Worm (Caenorhabditis elegans) whole organism, young adult: ENCODE results near the gene T13C5.6.

Experiments used
- B0019.2 ChIP-seq: fragments of 200-800 bp; sonication (Bioruptor generic); conservative IDR thresholded peaks from 2 replicates; pipeline ENCODE4 v1.3.6; 2022; ENCODE audit warnings: missing genetic modification reagents, missing genetic modification characterization, missing compliant biosample characterization
- C06A6.2 ChIP-seq: fragments of 200-800 bp; sonication (Bioruptor generic); conservative IDR thresholded peaks from 2 replicates; pipeline ENCODE4 v1.3.6; 2022; ENCODE audit warnings: missing genetic modification characterization, missing compliant biosample characterization
- D2030.7 ChIP-seq: fragments of 200-800 bp; sonication (Bioruptor generic); IDR thresholded peaks from 2 replicates; pipeline ENCODE4 v1.3.6; 2022; ENCODE audit warnings: missing genetic modification reagents, missing genetic modification characterization, missing compliant biosample characterization
- F22D6.2 ChIP-seq: sonication (generic microtip); optimal IDR thresholded peaks from 2 replicates; lab custom pipeline; 2016; ENCODE audit warnings: mild to moderate bottlenecking, missing genetic modification characterization, missing compliant biosample characterization
- F33H1.4 ChIP-seq: fragments of 200-800 bp; sonication (Bioruptor generic); IDR thresholded peaks from 2 replicates; pipeline ENCODE4 v1.3.6; 2022; ENCODE audit warnings: missing genetic modification reagents, missing genetic modification characterization, missing compliant biosample characterization
- F52B5.7 ChIP-seq: sonication (generic microtip); optimal IDR thresholded peaks from 2 replicates; lab custom pipeline; 2016; ENCODE audit warnings: mild to moderate bottlenecking, missing genetic modification characterization, missing compliant biosample characterization
- F57A8.1 ChIP-seq: fragments of 200-800 bp; sonication (Bioruptor generic); optimal IDR thresholded peaks from 2 replicates; lab custom pipeline; 2018; ENCODE audit warnings: mild to moderate bottlenecking, missing genetic modification characterization, moderate library complexity, missing compliant biosample characterization
- T26A5.8 ChIP-seq: sonication (generic microtip); optimal IDR thresholded peaks from 2 replicates; lab custom pipeline; 2016; ENCODE audit warnings: missing genetic modification characterization, missing compliant biosample characterization
- Y53F4B.3 ChIP-seq: fragments of 200-800 bp; sonication (Bioruptor generic); IDR thresholded peaks from 2 replicates; pipeline ENCODE4 v1.3.6; 2022; ENCODE audit warnings: missing genetic modification reagents, missing genetic modification characterization, missing compliant biosample characterization
- ZK185.1 ChIP-seq: sonication (generic microtip); optimal IDR thresholded peaks from 2 replicates; lab custom pipeline; 2016; ENCODE audit warnings: mild to moderate bottlenecking, missing genetic modification characterization, missing compliant biosample characterization; ENCODE audit not compliant: poor library complexity, severe bottlenecking
- ama-1 ChIP-seq, 3 experiments: fragments of 150-350 bp in 1 of 3; sonication (generic microtip) in 2 of 3; optimal IDR thresholded peaks; 2 replicates each; lab custom pipeline; 2014 to 2018; ENCODE audit warnings: missing biosample characterization in 2 of 3, missing genetic modification characterization in 2 of 3, missing genetic modification reagents in 2 of 3
- atf-7 ChIP-seq: sonication (generic microtip); optimal IDR thresholded peaks from 2 replicates; lab custom pipeline; 2017; ENCODE audit warnings: mild to moderate bottlenecking, missing genetic modification characterization, missing compliant biosample characterization
- athp-1 ChIP-seq: sonication (generic microtip); optimal IDR thresholded peaks from 2 replicates; lab custom pipeline; 2017; ENCODE audit warnings: mild to moderate bottlenecking, missing genetic modification characterization, missing compliant biosample characterization
- cebp-1 ChIP-seq, 2 experiments: fragments of 200-800 bp in 1 of 2; sonication (Bioruptor generic) in 1 of 2; sonication (generic microtip) in 1 of 2; IDR thresholded peaks in 1 of 2; optimal IDR thresholded peaks in 1 of 2; 2 replicates each; pipeline versions ENCODE4 v1.3.6 to Lab custom; 2017 to 2022; ENCODE audit warnings: missing compliant biosample characterization in 2 of 2, missing genetic modification characterization in 2 of 2, mild to moderate bottlenecking in 1 of 2, missing genetic modification reagents in 1 of 2, moderate library complexity in 1 of 2
- ceh-27 ChIP-seq: fragments of 200-800 bp; sonication (Bioruptor generic); optimal IDR thresholded peaks from 2 replicates; lab custom pipeline; 2018; ENCODE audit warnings: mild to moderate bottlenecking, missing genetic modification characterization, moderate library complexity, missing compliant biosample characterization
- chd-7 ChIP-seq: sonication (generic microtip); optimal IDR thresholded peaks from 2 replicates; lab custom pipeline; 2016; ENCODE audit warnings: mild to moderate bottlenecking, missing genetic modification characterization, moderate library complexity, missing compliant biosample characterization
- dpff-1 ChIP-seq: sonication (generic microtip); optimal IDR thresholded peaks from 2 replicates; lab custom pipeline; 2017; ENCODE audit warnings: mild to moderate bottlenecking, missing genetic modification characterization, missing compliant biosample characterization
- dpl-1 ChIP-seq: fragments of 150-350 bp; optimal IDR thresholded peaks from 2 replicates; lab custom pipeline; 2014; ENCODE audit warnings: missing biosample characterization, missing genetic modification reagents, missing genetic modification characterization
- ekl-4 ChIP-seq: fragments of 200-800 bp; sonication (Bioruptor generic); IDR thresholded peaks from 2 replicates; pipeline ENCODE4 v1.3.6; 2022; ENCODE audit warnings: missing genetic modification reagents, missing genetic modification characterization, missing compliant biosample characterization
- hmg-1.2 ChIP-seq: fragments of 200-800 bp; sonication (Bioruptor generic); IDR thresholded peaks from 2 replicates; pipeline ENCODE4 v1.3.6; 2022; ENCODE audit warnings: missing genetic modification reagents, missing genetic modification characterization, missing compliant biosample characterization
- hrde-1 ChIP-seq: sonication (generic microtip); optimal IDR thresholded peaks from 2 replicates; lab custom pipeline; 2016; ENCODE audit warnings: missing genetic modification characterization, mild to moderate bottlenecking, missing compliant biosample characterization, moderate library complexity, missing genotype, missing genetic modification reagents, borderline replicate concordance
- lag-1 ChIP-seq: fragments of 200-800 bp; sonication (Bioruptor generic); IDR thresholded peaks from 2 replicates; pipeline ENCODE4 v1.3.6; 2022; ENCODE audit warnings: missing genetic modification reagents, missing genetic modification characterization, missing compliant biosample characterization
- lin-26 ChIP-seq: fragments of 200-800 bp; sonication (Bioruptor generic); IDR thresholded peaks from 2 replicates; pipeline ENCODE4 v1.3.6; 2022; ENCODE audit warnings: missing genetic modification reagents, missing genetic modification characterization, missing compliant biosample characterization
- lin-40 ChIP-seq: sonication (generic microtip); optimal IDR thresholded peaks from 2 replicates; lab custom pipeline; 2016; ENCODE audit warnings: missing genetic modification characterization, mild to moderate bottlenecking, missing compliant biosample characterization, missing genotype, missing genetic modification reagents
- lin-54 ChIP-seq: fragments of 200-800 bp; sonication (Bioruptor generic); optimal IDR thresholded peaks from 2 replicates; lab custom pipeline; 2018; ENCODE audit warnings: mild to moderate bottlenecking, missing genetic modification characterization, missing compliant biosample characterization
- lir-1 ChIP-seq: fragments of 200-800 bp; sonication (Bioruptor generic); conservative IDR thresholded peaks from 2 replicates; pipeline ENCODE4 v1.3.6; 2022; ENCODE audit warnings: missing genetic modification reagents, missing genetic modification characterization, missing compliant biosample characterization
- mes-4 ChIP-seq: sonication (generic microtip); optimal IDR thresholded peaks from 2 replicates; lab custom pipeline; 2016; ENCODE audit warnings: missing genotype, missing genetic modification characterization, missing compliant biosample characterization
- nfya-1 ChIP-seq: sonication (generic microtip); optimal IDR thresholded peaks from 2 replicates; lab custom pipeline; 2017; ENCODE audit warnings: antibody characterized with exemption, missing compliant biosample characterization, missing genetic modification characterization, borderline replicate concordance; ENCODE audit not compliant: insufficient read depth
- nfyb-1 ChIP-seq: fragments of 200-800 bp; sonication (Bioruptor generic); IDR thresholded peaks from 2 replicates; pipeline ENCODE4 v1.3.6; 2022; ENCODE audit warnings: missing genetic modification reagents, missing genetic modification characterization, missing compliant biosample characterization
- nhr-120 ChIP-seq: fragments of 200-800 bp; sonication (Bioruptor generic); IDR thresholded peaks from 2 replicates; pipeline ENCODE4 v1.3.6; 2022; ENCODE audit warnings: missing genetic modification characterization, missing compliant biosample characterization
- nhr-179 ChIP-seq: sonication (generic microtip); optimal IDR thresholded peaks from 2 replicates; lab custom pipeline; 2016; ENCODE audit warnings: mild to moderate bottlenecking, missing genetic modification characterization, missing compliant biosample characterization
- nhr-27 ChIP-seq: fragments of 200-800 bp; sonication (Bioruptor generic); optimal IDR thresholded peaks from 2 replicates; lab custom pipeline; 2018; ENCODE audit warnings: mild to moderate bottlenecking, missing genetic modification characterization, moderate library complexity, missing compliant biosample characterization
- nhr-80 ChIP-seq: sonication (generic microtip); optimal IDR thresholded peaks from 2 replicates; lab custom pipeline; 2016; ENCODE audit warnings: missing genetic modification characterization, missing compliant biosample characterization
- rpc-1 ChIP-seq, 2 experiments: fragments of 150-350 bp in 1 of 2; sonication (generic microtip) in 1 of 2; optimal IDR thresholded peaks; 2 replicates each; lab custom pipeline; 2014 to 2018; ENCODE audit warnings: missing biosample characterization in 1 of 2, missing genetic modification characterization in 1 of 2, missing genetic modification reagents in 1 of 2, missing genotype in 1 of 2
- snpc-3.4 ChIP-seq: sonication (generic microtip); optimal IDR thresholded peaks from 2 replicates; lab custom pipeline; 2017; ENCODE audit warnings: missing genetic modification characterization, mild to moderate bottlenecking, missing compliant biosample characterization, antibody characterized with exemption, moderate library complexity, missing genotype, missing genetic modification reagents
- tbp1 ChIP-seq: fragments of 200-800 bp; sonication (Bioruptor generic); optimal IDR thresholded peaks from 2 replicates; lab custom pipeline; 2018; ENCODE audit warnings: mild to moderate bottlenecking, missing genetic modification characterization, missing compliant biosample characterization
- tlf-1 ChIP-seq: fragments of 200-800 bp; sonication (Bioruptor generic); optimal IDR thresholded peaks from 2 replicates; lab custom pipeline; 2018; ENCODE audit warnings: mild to moderate bottlenecking, missing genetic modification characterization, missing compliant biosample characterization
- unc-130 ChIP-seq: sonication (generic microtip); optimal IDR thresholded peaks from 2 replicates; lab custom pipeline; 2016; ENCODE audit warnings: missing genetic modification reagents, missing genetic modification characterization, missing compliant biosample characterization
- ztf-22 ChIP-seq: fragments of 200-800 bp; sonication (Bioruptor generic); optimal IDR thresholded peaks from 2 replicates; lab custom pipeline; 2018; ENCODE audit warnings: mild to moderate bottlenecking, missing genetic modification characterization, moderate library complexity, missing compliant biosample characterization
- ztf-26 ChIP-seq: sonication (generic microtip); optimal IDR thresholded peaks from 2 replicates; lab custom pipeline; 2017; ENCODE audit warnings: missing genetic modification characterization, missing compliant biosample characterization

T13C5.6 gene

DNA sequence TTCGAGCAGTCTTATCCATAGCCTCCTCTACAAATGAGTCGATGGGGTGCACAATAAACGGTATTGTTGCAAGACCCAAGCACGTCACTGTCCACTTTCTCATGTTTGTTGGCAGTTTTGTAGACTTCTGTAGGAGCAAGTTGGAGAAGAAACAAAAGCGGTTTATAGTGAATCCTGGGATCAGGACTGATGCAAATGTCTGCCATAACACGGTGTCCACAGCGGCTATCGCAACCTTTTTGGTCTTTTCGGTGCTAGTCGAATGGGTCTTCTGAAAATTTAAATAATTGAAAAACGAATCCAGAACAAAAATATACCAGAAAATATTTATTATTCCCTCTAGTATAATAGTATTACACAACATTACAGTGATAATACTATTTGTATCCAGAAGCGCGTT, 2.2 kb downstream of the T13C5.6 start:
- TF ChIP-seq T26A5.8 (tag; lab: Kevin White, UChicago) = no peak
- TF ChIP-seq, all 124 proteins: peak for 0

DNA sequence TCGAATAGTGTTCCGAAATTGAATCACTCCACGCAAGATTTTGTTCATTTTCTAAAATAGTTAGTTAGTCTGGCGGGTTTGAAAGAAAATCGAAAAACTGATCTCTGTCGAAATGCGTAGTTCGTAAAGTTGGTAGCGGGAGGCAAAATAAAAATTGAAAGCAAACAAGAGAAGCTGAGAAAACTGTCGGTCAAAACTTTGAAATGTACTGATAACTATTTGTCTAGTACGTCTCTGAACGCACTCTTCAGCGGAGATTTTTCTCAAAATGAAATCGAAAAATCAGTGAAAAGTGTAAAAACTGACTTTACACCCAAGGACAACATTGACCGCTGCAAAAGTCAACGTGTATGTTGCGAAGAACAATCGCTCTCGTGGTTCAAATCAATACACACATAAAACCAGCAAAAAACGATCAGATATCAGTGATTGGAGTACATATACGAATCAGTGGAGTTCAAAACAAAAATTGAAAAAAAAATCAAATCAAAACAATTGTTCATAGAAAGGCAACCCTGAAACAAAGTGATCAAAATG, 2.7 kb downstream of the T13C5.6 start, which contains the start of gene bca-1:
bca-1 (minus strand) TSS at position 51 of the 537 bp plus-strand sequence.
- TF ChIP-seq cebp-1 (GFP tag; IDR thresholded peaks at IDR 0.05; lab: Robert Waterston, UW) = no peak
- peak; percentile 11 for TF ChIP-seq cebp-1 (tag; optimal IDR thresholded peaks at IDR 0.05; lab: Kevin White, UChicago)
- peak; percentile 52 for TF ChIP-seq nhr-80
- peak; percentile 55 for TF ChIP-seq ztf-26 (tag; lab: Kevin White, UChicago)
- TF ChIP-seq lin-54 (GFP tag; lab: Kevin White, UChicago) = no peak
- peak; percentile 56 for TF ChIP-seq lin-40 (tag; lab: Kevin White, UChicago)
- TF ChIP-seq F22D6.2 (tag; lab: Kevin White, UChicago) = no peak
- no peak for TF ChIP-seq F33H1.4 (GFP tag; lab: Robert Waterston, UW)
- TF ChIP-seq ceh-27 (GFP tag; lab: Kevin White, UChicago) = no peak

DNA sequence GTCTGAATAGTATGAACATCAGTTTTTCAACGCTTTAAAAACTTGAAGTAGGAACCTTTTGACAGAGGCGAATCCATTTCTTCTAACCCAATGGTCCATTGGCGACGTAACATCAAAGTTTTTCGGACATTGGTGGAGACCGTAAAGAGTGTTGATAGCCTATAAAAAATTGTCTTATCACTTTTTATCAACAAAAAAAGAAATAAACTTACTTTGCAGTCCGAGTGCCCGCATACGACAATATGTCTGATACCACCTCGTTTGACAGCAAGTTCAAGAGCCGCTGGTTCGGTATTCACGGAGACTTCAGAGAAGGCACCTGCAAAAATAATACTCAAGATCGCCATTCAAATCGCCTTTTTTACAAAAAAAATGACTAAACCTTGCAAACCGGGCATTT, 4.2 kb downstream of the T13C5.6 start:
- peak; percentile 23 for TF ChIP-seq nhr-80
- no peak for TF ChIP-seq ekl-4

DNA sequence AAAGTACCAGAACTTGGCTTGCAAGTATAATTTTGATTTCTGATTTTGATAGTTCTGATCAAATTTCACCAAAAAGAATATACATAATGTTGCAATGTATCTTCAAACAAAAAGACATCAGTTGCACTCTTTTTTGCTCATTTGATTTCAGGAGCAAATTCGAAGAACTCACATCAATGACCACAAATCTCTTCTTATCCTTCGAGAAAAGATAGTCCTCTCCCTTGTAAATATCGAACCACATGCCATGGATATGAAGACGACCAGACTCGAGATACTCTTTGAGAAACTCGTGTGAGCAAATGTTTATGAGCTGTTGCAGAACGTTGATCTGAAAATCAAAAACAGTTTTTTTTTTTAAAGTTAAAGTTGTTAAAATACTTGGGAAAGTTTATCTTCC, 4.7 kb downstream of the T13C5.6 start:
- TF ChIP-seq nfyb-1 (GFP tag; lab: Robert Waterston, UW) (no peak), dpff-1 (tag; lab: Kevin White, UChicago) (no peak), lir-1 (no peak), nhr-27 (no peak), nfya-1 (tag; lab: Kevin White, UChicago) (no peak), nhr-120 (no peak), ztf-22 (GFP tag; lab: Kevin White, UChicago) (no peak), atf-7 (tag; lab: Kevin White, UChicago) (no peak), athp-1 (tag; lab: Kevin White, UChicago) (no peak), hrde-1 (tag; lab: Kevin White, UChicago) (no peak), ZK185.1 (tag; lab: Kevin White, UChicago) (no peak), ama-1 (optimal IDR thresholded peaks at IDR 0.05; lab: Kevin White, UChicago) (no peak), ama-1 (GFP tag; optimal IDR thresholded peaks at IDR 0.05; lab: Kevin White, UChicago) (no peak), Y53F4B.3 (no peak), ztf-26 (tag; lab: Kevin White, UChicago) (no peak), F22D6.2 (tag; lab: Kevin White, UChicago) (no peak), T26A5.8 (tag; lab: Kevin White, UChicago) (no peak), lin-40 (tag; lab: Kevin White, UChicago) (no peak), snpc-3.4 (no peak), D2030.7 (GFP tag; lab: Robert Waterston, UW) (no peak)

DNA sequence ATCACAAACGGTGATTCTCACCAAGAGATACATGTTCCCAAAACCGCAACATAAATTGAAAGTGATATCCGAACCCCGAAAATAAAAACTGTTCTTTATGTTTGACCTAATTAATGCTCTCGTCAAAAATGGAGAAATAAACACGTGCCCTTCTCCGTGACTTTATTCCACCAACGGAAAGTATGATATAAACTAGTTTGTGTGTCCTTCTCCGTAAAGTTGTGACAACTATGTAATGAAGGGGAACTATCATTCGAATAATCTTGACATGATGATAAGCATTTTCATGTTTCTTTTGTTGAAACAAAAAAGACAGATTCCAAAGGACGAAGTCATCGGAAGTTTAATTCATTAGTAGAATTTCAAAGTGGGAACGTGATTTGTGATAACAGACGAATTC, 5.9 kb downstream of the T13C5.6 start:
- TF ChIP-seq F57A8.1 = no peak
- no peak for TF ChIP-seq tlf-1 (GFP tag; lab: Kevin White, UChicago)
- 0 out of 2 replicates have a peak, but pooled peaks have one; percentile 18 for TF ChIP-seq C06A6.2 (GFP tag; lab: Robert Waterston, UW)
- no peak for TF ChIP-seq dpl-1 (GFP tag; lab: Kevin White, UChicago)
- no peak for TF ChIP-seq D2030.7 (GFP tag; lab: Robert Waterston, UW)
- no peak for TF ChIP-seq ceh-27 (GFP tag; lab: Kevin White, UChicago)
- no peak for TF ChIP-seq hmg-1.2 (GFP tag; lab: Robert Waterston, UW)
- TF ChIP-seq rpc-1 (optimal IDR thresholded peaks at IDR 0.05; lab: Kevin White, UChicago) = no peak
- no peak for TF ChIP-seq rpc-1 (tag; optimal IDR thresholded peaks at IDR 0.05; lab: Kevin White, UChicago)
- TF ChIP-seq F52B5.7 = no peak
- TF ChIP-seq ztf-26 (tag; lab: Kevin White, UChicago) = peak; percentile 3
- no peak for TF ChIP-seq nhr-179 (tag; lab: Kevin White, UChicago)
- 0 out of 2 replicates have a peak, but pooled peaks have one; percentile 45 for TF ChIP-seq lin-26 (GFP tag; lab: Robert Waterston, UW)
- TF ChIP-seq lag-1 = no peak
- TF ChIP-seq tbp1 (GFP tag; lab: Kevin White, UChicago) = no peak
- no peak for TF ChIP-seq nhr-27
- no peak for TF ChIP-seq B0019.2 (GFP tag; lab: Robert Waterston, UW)
- no peak for TF ChIP-seq unc-130
- peak; percentile 29 for TF ChIP-seq chd-7 (tag; lab: Kevin White, UChicago)
- no peak for TF ChIP-seq mes-4
